Worm (Caenorhabditis elegans) whole organism, late embryonic: Measurements from ENCODE around the gene srxa-8.

Experiments
- C08G9.2 ChIP-seq: sonication (generic microtip); optimal IDR thresholded peaks from 2 replicates; lab custom pipeline; 2016; ENCODE audit warnings: mild to moderate bottlenecking, missing genetic modification characterization, moderate library complexity, missing compliant biosample characterization
- C38D4.7 ChIP-seq: fragments of 200-800 bp; sonication (Bioruptor generic); optimal IDR thresholded peaks from 2 replicates; lab custom pipeline; 2018; ENCODE audit warnings: mild to moderate bottlenecking, missing genetic modification characterization, moderate library complexity, missing compliant biosample characterization
- F13H6.1 ChIP-seq: sonication (generic microtip); optimal IDR thresholded peaks from 2 replicates; lab custom pipeline; 2016; ENCODE audit warnings: missing genetic modification characterization, missing compliant biosample characterization
- K09A11.1 ChIP-seq: sonication (generic microtip); optimal IDR thresholded peaks from 2 replicates; lab custom pipeline; 2017; ENCODE audit warnings: antibody characterized with exemption, mild to moderate bottlenecking, missing genetic modification characterization, missing compliant biosample characterization; ENCODE audit not compliant: insufficient read depth
- T23F11.4 ChIP-seq: fragments of 200-800 bp; sonication (Bioruptor generic); optimal IDR thresholded peaks from 2 replicates; lab custom pipeline; 2018; ENCODE audit warnings: mild to moderate bottlenecking, missing genetic modification characterization, missing compliant biosample characterization
- Y22D7AL.16 ChIP-seq: sonication (generic microtip); optimal IDR thresholded peaks from 2 replicates; lab custom pipeline; 2016; ENCODE audit warnings: missing genetic modification characterization, missing compliant biosample characterization
- ahr-1 ChIP-seq: sonication (generic microtip); optimal IDR thresholded peaks from 2 replicates; lab custom pipeline; 2016; ENCODE audit warnings: missing genetic modification characterization, missing compliant biosample characterization
- ama-1 ChIP-seq: fragments of 150-350 bp; optimal IDR thresholded peaks from 2 replicates; lab custom pipeline; 2014
- ceh-19 ChIP-seq: fragments of 200-800 bp; sonication (Bioruptor generic); optimal IDR thresholded peaks from 2 replicates; lab custom pipeline; 2018; ENCODE audit warnings: mild to moderate bottlenecking, missing genetic modification characterization, missing compliant biosample characterization
- ceh-2 ChIP-seq: sonication (generic microtip); optimal IDR thresholded peaks from 2 replicates; lab custom pipeline; 2016; ENCODE audit warnings: missing genotype, missing genetic modification characterization, missing compliant biosample characterization
- ceh-24 ChIP-seq: sonication (generic microtip); optimal IDR thresholded peaks from 2 replicates; lab custom pipeline; 2016; ENCODE audit warnings: mild to moderate bottlenecking, missing genetic modification characterization, missing compliant biosample characterization
- ceh-30 ChIP-seq: fragments of 150-350 bp; optimal IDR thresholded peaks from 2 replicates; lab custom pipeline; 2014; ENCODE audit warnings: missing biosample characterization, missing genetic modification characterization
- ceh-34 ChIP-seq: sonication (generic microtip); optimal IDR thresholded peaks from 2 replicates; lab custom pipeline; 2016; ENCODE audit warnings: mild to moderate bottlenecking, missing genetic modification characterization, missing compliant biosample characterization
- ceh-48 ChIP-seq: sonication (generic microtip); optimal IDR thresholded peaks from 2 replicates; lab custom pipeline; 2016; ENCODE audit warnings: missing genetic modification characterization, inconsistent platforms, missing compliant biosample characterization
- che-1 ChIP-seq: sonication (generic microtip); optimal IDR thresholded peaks from 2 replicates; lab custom pipeline; 2016; ENCODE audit warnings: mild to moderate bottlenecking, missing genetic modification characterization, missing compliant biosample characterization
- dmd-4 ChIP-seq: sonication (generic microtip); optimal IDR thresholded peaks from 2 replicates; lab custom pipeline; 2016; ENCODE audit warnings: borderline replicate concordance, missing genetic modification characterization, missing compliant biosample characterization
- dve-1 ChIP-seq: sonication (generic microtip); optimal IDR thresholded peaks from 2 replicates; lab custom pipeline; 2017; ENCODE audit warnings: antibody characterized with exemption, mild to moderate bottlenecking, missing genetic modification characterization, missing compliant biosample characterization
- elt-4 ChIP-seq: sonication (generic microtip); optimal IDR thresholded peaks from 2 replicates; lab custom pipeline; 2016; ENCODE audit warnings: missing genetic modification characterization, missing compliant biosample characterization
- ets-4 ChIP-seq: sonication (generic microtip); optimal IDR thresholded peaks from 2 replicates; lab custom pipeline; 2016; ENCODE audit warnings: missing genetic modification characterization, missing compliant biosample characterization
- eyg-1 ChIP-seq: sonication (generic microtip); optimal IDR thresholded peaks from 2 replicates; lab custom pipeline; 2016; ENCODE audit warnings: missing genotype, missing genetic modification characterization, missing compliant biosample characterization
- fax-1 ChIP-seq: sonication (generic microtip); optimal IDR thresholded peaks from 2 replicates; lab custom pipeline; 2016; ENCODE audit warnings: missing genotype, missing genetic modification characterization, missing compliant biosample characterization
- fkh-10 ChIP-seq: fragments of 150-350 bp; optimal IDR thresholded peaks from 2 replicates; lab custom pipeline; 2014; ENCODE audit warnings: missing biosample characterization, missing genetic modification reagents, missing genetic modification characterization
- fkh-6 ChIP-seq: sonication (generic microtip); optimal IDR thresholded peaks from 2 replicates; lab custom pipeline; 2016; ENCODE audit warnings: missing genetic modification characterization, missing compliant biosample characterization
- gmeb-2 ChIP-seq: sonication (generic microtip); optimal IDR thresholded peaks from 2 replicates; lab custom pipeline; 2016; ENCODE audit warnings: missing genetic modification characterization, inconsistent platforms, missing compliant biosample characterization
- hlh-13 ChIP-seq: fragments of 200-800 bp; sonication (Bioruptor generic); optimal IDR thresholded peaks from 2 replicates; lab custom pipeline; 2018; ENCODE audit warnings: mild to moderate bottlenecking, missing genetic modification characterization, missing compliant biosample characterization
- hlh-15 ChIP-seq: sonication (generic microtip); optimal IDR thresholded peaks from 2 replicates; lab custom pipeline; 2016; ENCODE audit warnings: missing genetic modification characterization, missing compliant biosample characterization
- hlh-8 ChIP-seq: sonication (generic microtip); optimal IDR thresholded peaks from 2 replicates; lab custom pipeline; 2016; ENCODE audit warnings: missing genotype, missing genetic modification characterization, missing compliant biosample characterization
- lim-6 ChIP-seq: sonication (generic microtip); optimal IDR thresholded peaks from 2 replicates; lab custom pipeline; 2016; ENCODE audit warnings: missing genetic modification characterization, missing compliant biosample characterization
- lin-11 ChIP-seq: fragments of 200-800 bp; sonication (Bioruptor generic); optimal IDR thresholded peaks from 2 replicates; lab custom pipeline; 2018; ENCODE audit warnings: mild to moderate bottlenecking, missing genetic modification characterization, missing compliant biosample characterization
- madf-2 ChIP-seq: sonication (generic microtip); optimal IDR thresholded peaks from 2 replicates; lab custom pipeline; 2017; ENCODE audit warnings: missing genetic modification characterization, missing compliant biosample characterization
- mec-3 ChIP-seq: sonication (generic microtip); optimal IDR thresholded peaks from 2 replicates; lab custom pipeline; 2016; ENCODE audit warnings: borderline replicate concordance, missing genetic modification characterization, missing compliant biosample characterization
- nfya-1 ChIP-seq: sonication (generic microtip); optimal IDR thresholded peaks from 2 replicates; lab custom pipeline; 2017; ENCODE audit warnings: missing genetic modification characterization, mild to moderate bottlenecking, missing compliant biosample characterization, antibody characterized with exemption, moderate library complexity
- nhr-232 ChIP-seq: sonication (generic microtip); optimal IDR thresholded peaks from 2 replicates; lab custom pipeline; 2016; ENCODE audit warnings: missing genetic modification characterization, missing compliant biosample characterization
- npax-4 ChIP-seq: sonication (generic microtip); optimal IDR thresholded peaks from 2 replicates; lab custom pipeline; 2016; ENCODE audit warnings: missing genetic modification characterization, missing compliant biosample characterization
- odd-2 ChIP-seq: sonication (generic microtip); optimal IDR thresholded peaks from 2 replicates; lab custom pipeline; 2017; ENCODE audit warnings: antibody characterized with exemption, mild to moderate bottlenecking, missing genetic modification characterization, missing compliant biosample characterization
- pag-3 ChIP-seq: sonication (generic microtip); optimal IDR thresholded peaks from 2 replicates; lab custom pipeline; 2016; ENCODE audit warnings: missing compliant biosample characterization, missing genetic modification characterization, borderline replicate concordance
- pat-9 ChIP-seq: fragments of 200-800 bp; sonication (Bioruptor generic); optimal IDR thresholded peaks from 2 replicates; lab custom pipeline; 2018; ENCODE audit warnings: mild to moderate bottlenecking, missing genetic modification characterization, moderate library complexity, missing compliant biosample characterization
- pha-2 ChIP-seq: sonication (generic microtip); optimal IDR thresholded peaks from 2 replicates; lab custom pipeline; 2017; ENCODE audit warnings: mild to moderate bottlenecking, missing genetic modification characterization, missing compliant biosample characterization
- pha-4 ChIP-seq: fragments of 150-350 bp; optimal IDR thresholded peaks from 2 replicates; lab custom pipeline; 2018; ENCODE audit warnings: missing biosample characterization, missing genetic modification reagents, missing genetic modification characterization
- pqm-1 ChIP-seq: sonication (generic microtip); optimal IDR thresholded peaks from 2 replicates; lab custom pipeline; 2016; ENCODE audit warnings: missing genetic modification characterization, missing compliant biosample characterization
- pros-1 ChIP-seq: fragments of 150-350 bp; optimal IDR thresholded peaks from 2 replicates; lab custom pipeline; 2014; ENCODE audit warnings: missing biosample characterization, missing genetic modification reagents, missing genetic modification characterization
- ref-2 ChIP-seq: sonication (generic microtip); optimal IDR thresholded peaks from 2 replicates; lab custom pipeline; 2016; ENCODE audit warnings: missing genetic modification characterization, missing compliant biosample characterization
- rnt-1 ChIP-seq: sonication (generic microtip); optimal IDR thresholded peaks from 2 replicates; lab custom pipeline; 2016; ENCODE audit warnings: missing genetic modification characterization, missing compliant biosample characterization
- syd-9 ChIP-seq: sonication (generic microtip); optimal IDR thresholded peaks from 2 replicates; lab custom pipeline; 2016; ENCODE audit warnings: mild to moderate bottlenecking, missing genetic modification characterization, moderate library complexity, missing compliant biosample characterization
- tbx-2 ChIP-seq: sonication (generic microtip); optimal IDR thresholded peaks from 2 replicates; lab custom pipeline; 2016; ENCODE audit warnings: missing genetic modification characterization, missing compliant biosample characterization
- ttx-3 ChIP-seq: sonication (generic microtip); optimal IDR thresholded peaks from 2 replicates; lab custom pipeline; 2016; ENCODE audit warnings: missing genetic modification reagents, missing genetic modification characterization, missing compliant biosample characterization
- unc-42 ChIP-seq: sonication (generic microtip); optimal IDR thresholded peaks from 2 replicates; lab custom pipeline; 2016; ENCODE audit warnings: missing genotype, missing genetic modification characterization, missing compliant biosample characterization
- ztf-16 ChIP-seq: sonication (generic microtip); optimal IDR thresholded peaks from 2 replicates; lab custom pipeline; 2017; ENCODE audit warnings: missing genetic modification characterization, missing compliant biosample characterization

srxa-8 gene

ce11 chrX:13264550-13264949 lies 44.1 kb downstream of the srxa-8 start (continued):
- TF ChIP-seq pat-9 (tag; lab: Kevin White, UChicago): peak; percentile 78
- TF ChIP-seq rnt-1 (tag; lab: Kevin White, UChicago): peak; percentile 10
- TF ChIP-seq nfya-1 (tag; lab: Kevin White, UChicago): peak; percentile 44
- peak; percentile 62 for TF ChIP-seq lin-11 (tag; lab: Kevin White, UChicago)
- TF ChIP-seq ttx-3 (tag; lab: Kevin White, UChicago): peak; percentile 73
- TF ChIP-seq lim-6 (tag; lab: Kevin White, UChicago): no peak
- TF ChIP-seq eyg-1 (tag; lab: Kevin White, UChicago): peak; percentile 64
- peak; percentile 71 for TF ChIP-seq nhr-232
- TF ChIP-seq pha-2 (tag; lab: Kevin White, UChicago): peak; percentile 69
- peak; percentile 56 for TF ChIP-seq fax-1
- TF ChIP-seq ceh-48 (tag; lab: Kevin White, UChicago): peak; percentile 57
- peak; percentile 62 for TF ChIP-seq T23F11.4 (GFP tag; lab: Kevin White, UChicago)
- TF ChIP-seq C38D4.7: peak; percentile 77
- no peak for TF ChIP-seq K09A11.1
- TF ChIP-seq ahr-1: peak; percentile 31
- peak; percentile 56 for TF ChIP-seq ets-4 (tag; lab: Kevin White, UChicago)
- TF ChIP-seq ceh-30: no peak
- TF ChIP-seq tbx-2 (tag; lab: Kevin White, UChicago): peak; percentile 41
- TF ChIP-seq odd-2: no peak
- peak; percentile 64 for TF ChIP-seq fkh-6
- peak; percentile 69 for TF ChIP-seq F13H6.1 (tag; lab: Kevin White, UChicago)
- no peak for TF ChIP-seq mec-3 (tag; lab: Kevin White, UChicago)
- TF ChIP-seq fkh-10 (GFP tag; lab: Kevin White, UChicago): no peak
- TF ChIP-seq hlh-15: peak; percentile 80
- TF ChIP-seq Y22D7AL.16 (tag; lab: Kevin White, UChicago): peak; percentile 76
- no peak for TF ChIP-seq pha-4 (tag; lab: Kevin White, UChicago)
- TF ChIP-seq ceh-19 (GFP tag; lab: Kevin White, UChicago): peak; percentile 86
- peak; percentile 62 for TF ChIP-seq hlh-13 (GFP tag; lab: Kevin White, UChicago)
- TF ChIP-seq npax-4 (tag; lab: Kevin White, UChicago): peak; percentile 52
- peak; percentile 79 for TF ChIP-seq dmd-4
- peak; percentile 58 for TF ChIP-seq ceh-2
- TF ChIP-seq pros-1: no peak
- TF ChIP-seq syd-9: peak; percentile 64
- peak; percentile 76 for TF ChIP-seq ztf-16 (tag; lab: Kevin White, UChicago)
- TF ChIP-seq pqm-1 (tag; lab: Kevin White, UChicago): peak; percentile 47
- TF ChIP-seq elt-4 (tag; lab: Kevin White, UChicago): no peak
- TF ChIP-seq gmeb-2 (tag; lab: Kevin White, UChicago): peak; percentile 81
- no peak for TF ChIP-seq pag-3 (tag; lab: Kevin White, UChicago)
- no peak for TF ChIP-seq ama-1 (lab: Kevin White, UChicago)
- TF ChIP-seq unc-42 (tag; lab: Kevin White, UChicago): no peak
- peak; percentile 48 for TF ChIP-seq ceh-34 (tag; lab: Kevin White, UChicago)
- TF ChIP-seq madf-2 (tag; lab: Kevin White, UChicago): peak; percentile 70
- peak; percentile 74 for TF ChIP-seq che-1 (tag; lab: Kevin White, UChicago)
- TF ChIP-seq ceh-24 (tag; lab: Kevin White, UChicago): peak; percentile 60
- TF ChIP-seq dve-1 (tag; lab: Kevin White, UChicago): peak; percentile 60
- TF ChIP-seq hlh-8 (tag; lab: Kevin White, UChicago): peak; percentile 43
- peak; percentile 80 for TF ChIP-seq ref-2 (tag; lab: Kevin White, UChicago)
- TF ChIP-seq C08G9.2 (tag; lab: Kevin White, UChicago): peak; percentile 72
